Worm (Caenorhabditis elegans): ENCODE data around the gene F48G7.7.
A peak's percentile ranks its signal among the peaks of the same experiment; 100 is the strongest.

The F48G7.7 gene

DNA sequence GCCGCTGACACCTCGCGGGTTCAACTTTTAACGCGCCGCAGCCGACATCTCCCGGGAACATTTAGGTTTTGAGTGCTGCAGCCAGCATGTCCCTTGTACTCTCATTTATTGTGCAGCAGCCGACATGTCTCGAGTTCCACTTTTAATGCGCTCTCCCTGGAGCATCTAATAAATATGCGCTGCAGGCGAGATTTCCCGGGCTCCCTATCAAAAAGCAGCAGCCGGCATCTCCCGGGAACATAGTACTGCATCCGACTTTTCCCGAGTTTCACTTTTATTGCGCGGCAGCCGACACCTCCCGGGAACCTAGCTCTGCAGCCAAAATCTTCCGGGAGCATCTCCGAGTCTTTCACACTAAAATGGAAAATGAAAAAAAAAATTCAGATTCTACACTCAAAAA is 5.2 kb downstream of the F48G7.7 start:
- TF ChIP-seq blmp-1 (tag; optimal IDR thresholded peaks at IDR 0.05) = no peak

DNA sequence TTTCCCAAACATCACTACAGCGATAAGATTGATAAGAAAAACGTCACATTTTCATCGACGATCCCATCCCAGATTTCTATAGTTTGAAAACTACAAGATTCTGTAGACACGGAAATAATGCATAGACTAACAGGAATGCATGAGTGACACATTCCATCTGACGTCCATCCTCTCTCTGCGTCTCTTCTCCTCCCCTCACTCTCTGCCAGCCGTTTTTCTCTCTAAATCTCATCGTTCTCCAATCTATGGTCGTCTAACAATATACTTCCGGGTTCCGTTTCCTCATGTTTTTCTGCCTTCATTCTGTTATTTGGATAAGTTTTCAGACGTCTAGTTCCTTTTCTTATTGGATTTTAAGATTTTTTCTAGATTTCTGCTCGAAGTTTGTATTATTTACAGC is 7.2 kb downstream of the F48G7.7 start, which contains the start of gene F48G7.4:
Gene F48G7.4, plus strand, starts transcription at position 400 of the 400 bp plus-strand sequence.
- TF ChIP-seq unc-62 (GFP tag; optimal IDR thresholded peaks at IDR 0.05) (peak; percentile 86), unc-39 (tag; optimal IDR thresholded peaks at IDR 0.05) (no peak)

- TF ChIP-seq drap-1 (GFP tag; optimal IDR thresholded peaks at IDR 0.05) (no peak), lin-32 (GFP tag; optimal IDR thresholded peaks at IDR 0.05) (no peak), unc-62 (GFP tag; optimal IDR thresholded peaks at IDR 0.05) (no peak), ces-1 (GFP tag; optimal IDR thresholded peaks at IDR 0.05) (no peak), elt-3 (tag; optimal IDR thresholded peaks at IDR 0.05) (no peak), mls-2 (tag; optimal IDR thresholded peaks at IDR 0.05) (no peak), mab-5 (tag; optimal IDR thresholded peaks at IDR 0.05) (no peak), ceh-83 (GFP tag; optimal IDR thresholded peaks at IDR 0.05) (no peak), ceh-43 (GFP tag; optimal IDR thresholded peaks at IDR 0.05) (no peak), ham-2 (GFP tag; optimal IDR thresholded peaks at IDR 0.05) (no peak), snpc-4 (tag; optimal IDR thresholded peaks at IDR 0.05) (no peak)
Measured at ce11 chrV:617917-618316, 8.3 kb downstream of the F48G7.7 start.

- TF ChIP-seq nhr-237 (tag; optimal IDR thresholded peaks at IDR 0.05) = no peak
- TF ChIP-seq ceh-43 (GFP tag; optimal IDR thresholded peaks at IDR 0.05) = no peak
- no peak for TF ChIP-seq cnd-1 (tag; optimal IDR thresholded peaks at IDR 0.05)
- TF ChIP-seq unc-39 (tag; optimal IDR thresholded peaks at IDR 0.05) = no peak
- TF ChIP-seq M03D4.4 (tag; optimal IDR thresholded peaks at IDR 0.05) = no peak
- no peak for TF ChIP-seq pha-4 (tag; optimal IDR thresholded peaks at IDR 0.05)
Measured at ce11 chrV:615275-615674, 10.9 kb downstream of the F48G7.7 start, which contains the start of gene F48G7.13. Gene F48G7.13, plus strand, starts transcription at chrV:615575.

ce11 chrV:610217-610616 is 16.0 kb downstream of the F48G7.7 start, which contains the start of gene nhr-90:
Gene nhr-90, plus strand, starts transcription at chrV:610512.
- TF ChIP-seq blmp-1 (tag; optimal IDR thresholded peaks at IDR 0.05) (no peak), mls-2 (tag; optimal IDR thresholded peaks at IDR 0.05) (no peak), flh-1 (GFP tag; optimal IDR thresholded peaks at IDR 0.05) (no peak)

DNA sequence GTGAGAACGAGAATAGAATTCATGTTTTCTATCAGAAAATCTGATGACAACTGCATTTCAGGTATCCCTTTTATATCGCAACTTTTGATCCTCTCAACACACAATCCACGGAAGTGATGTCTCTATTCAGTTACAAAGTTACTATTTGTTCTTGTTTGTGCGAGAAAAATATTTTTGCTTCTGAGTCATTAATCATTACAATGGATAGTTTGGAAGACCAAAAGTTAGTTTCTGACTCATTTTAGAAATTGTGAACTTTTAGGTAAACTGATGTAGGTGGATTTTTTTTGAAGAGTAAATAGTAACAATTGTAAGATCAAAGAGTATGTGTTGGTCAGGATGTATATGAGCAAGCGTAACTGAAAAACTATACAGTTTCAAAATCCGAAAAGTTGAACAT is 16.6 kb downstream of the F48G7.7 start, which contains the start of gene srlf-36:
Gene srlf-36, minus strand, starts transcription at position 101 of the 400 bp plus-strand sequence.
- TF ChIP-seq M03D4.4 (tag; optimal IDR thresholded peaks at IDR 0.05) = no peak
- no peak for TF ChIP-seq lsy-2 (tag; optimal IDR thresholded peaks at IDR 0.05)
- TF ChIP-seq pha-4 (tag; optimal IDR thresholded peaks at IDR 0.05) = no peak
- TF ChIP-seq ceh-83 (GFP tag; optimal IDR thresholded peaks at IDR 0.05) = no peak
- TF ChIP-seq unc-62 (GFP tag; optimal IDR thresholded peaks at IDR 0.05) = no peak
- TF ChIP-seq lin-13 (tag; optimal IDR thresholded peaks at IDR 0.05) = no peak
- no peak for TF ChIP-seq nhr-237 (tag; optimal IDR thresholded peaks at IDR 0.05)
- no peak for TF ChIP-seq unc-39 (tag; optimal IDR thresholded peaks at IDR 0.05)
- TF ChIP-seq hlh-1 (tag; optimal IDR thresholded peaks at IDR 0.05) = no peak
- TF ChIP-seq elt-1 (tag; optimal IDR thresholded peaks at IDR 0.05; ENCODE audit: borderline replicate concordance, insufficient read depth) = no peak
- no peak for TF ChIP-seq blmp-1 (tag; optimal IDR thresholded peaks at IDR 0.05)
- no peak for TF ChIP-seq flh-1 (GFP tag; optimal IDR thresholded peaks at IDR 0.05)
- no peak for TF ChIP-seq sem-2 (GFP tag; optimal IDR thresholded peaks at IDR 0.05)
- no peak for TF ChIP-seq sptf-1 (tag; optimal IDR thresholded peaks at IDR 0.05)

DNA sequence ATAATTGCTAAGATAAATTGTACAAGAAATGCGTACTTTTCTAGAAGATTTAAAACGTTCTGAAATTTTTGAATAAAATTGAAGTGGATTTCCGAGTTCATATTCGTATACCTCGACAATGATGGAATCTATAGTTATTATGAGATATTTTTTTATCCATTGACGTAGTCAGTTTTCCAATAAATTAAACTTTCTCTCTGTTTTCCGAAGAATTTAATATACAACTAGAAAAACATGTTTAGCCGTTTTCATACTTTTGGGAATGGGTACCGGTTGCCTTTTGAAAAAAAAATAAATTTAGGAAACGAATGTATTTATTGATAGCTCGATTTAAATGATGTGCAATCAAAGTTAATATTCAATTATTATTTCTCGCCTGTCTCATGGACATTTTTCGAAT is 17.4 kb downstream of the F48G7.7 start, which contains the start of gene srw-109:
Gene srw-109, minus strand, starts transcription at position 101 of the 400 bp plus-strand sequence.
- TF ChIP-seq nhr-76 (tag; optimal IDR thresholded peaks at IDR 0.05) = no peak
- no peak for TF ChIP-seq unc-39 (tag; optimal IDR thresholded peaks at IDR 0.05)
- no peak for TF ChIP-seq ceh-43 (GFP tag; optimal IDR thresholded peaks at IDR 0.05)
- no peak for TF ChIP-seq nhr-237 (tag; optimal IDR thresholded peaks at IDR 0.05)
- TF ChIP-seq nhr-12 (tag; optimal IDR thresholded peaks at IDR 0.05) = no peak
- TF ChIP-seq mab-5 (tag; optimal IDR thresholded peaks at IDR 0.05) = no peak
- no peak for TF ChIP-seq tbx-8 (GFP tag; optimal IDR thresholded peaks at IDR 0.05)
- TF ChIP-seq unc-62 (GFP tag; optimal IDR thresholded peaks at IDR 0.05) = no peak
- no peak for TF ChIP-seq ham-2 (GFP tag; optimal IDR thresholded peaks at IDR 0.05)
- TF ChIP-seq sptf-1 (tag; optimal IDR thresholded peaks at IDR 0.05) = no peak

All from whole organism, mixed stage, embryonic.